Fruit fly (Drosophila melanogaster) whole organism, adult: ENCODE data around the gene Axn.
A peak's percentile ranks its signal among the peaks of the same experiment; 100 is the strongest.

Experiments
- CG11617 ChIP-seq: fragments of 200-800 bp; sonication (Bioruptor generic); optimal IDR thresholded peaks from 2 replicates; lab custom pipeline; 2017; ENCODE audit warnings: mild to moderate bottlenecking, missing biosample characterization, missing genetic modification reagents, missing genetic modification characterization
- CG12768 ChIP-seq: fragments of 200-800 bp; sonication (Bioruptor generic); optimal IDR thresholded peaks from 2 replicates; lab custom pipeline; 2017; ENCODE audit warnings: missing biosample characterization, missing genetic modification characterization, mild to moderate bottlenecking, moderate library complexity, missing genetic modification reagents
- CG14711 ChIP-seq: fragments of 200-800 bp; sonication (Bioruptor generic); optimal IDR thresholded peaks from 2 replicates; lab custom pipeline; 2018; ENCODE audit warnings: missing biosample characterization, mild to moderate bottlenecking, missing genetic modification characterization, moderate library complexity
- CG1620 ChIP-seq: fragments of 200-800 bp; sonication (Bioruptor generic); optimal IDR thresholded peaks from 2 replicates; lab custom pipeline; 2016; ENCODE audit warnings: missing biosample characterization, missing genetic modification characterization
- CG33017 ChIP-seq: fragments of 200-800 bp; sonication (Bioruptor generic); optimal IDR thresholded peaks from 2 replicates; lab custom pipeline; 2018; ENCODE audit warnings: missing biosample characterization, mild to moderate bottlenecking, missing genetic modification characterization, moderate library complexity
- CG5204 ChIP-seq: fragments of 200-800 bp; sonication (Bioruptor generic); optimal IDR thresholded peaks from 2 replicates; lab custom pipeline; 2016; ENCODE audit warnings: missing biosample characterization, missing genetic modification characterization
- CG7045 ChIP-seq: fragments of 200-800 bp; sonication (Bioruptor generic); optimal IDR thresholded peaks from 2 replicates; lab custom pipeline; 2017; ENCODE audit warnings: missing biosample characterization, mild to moderate bottlenecking, missing genetic modification characterization
- CG7101 ChIP-seq: fragments of 200-800 bp; sonication (Bioruptor generic); optimal IDR thresholded peaks from 2 replicates; lab custom pipeline; 2018; ENCODE audit warnings: missing biosample characterization, mild to moderate bottlenecking, missing genetic modification characterization, moderate library complexity
- Clk ChIP-seq: fragments of 200-800 bp; sonication (Bioruptor generic); optimal IDR thresholded peaks from 2 replicates; lab custom pipeline; 2017; ENCODE audit warnings: missing biosample characterization, missing genetic modification characterization
- Crg-1 ChIP-seq: fragments of 200-800 bp; sonication (Bioruptor generic); optimal IDR thresholded peaks from 2 replicates; lab custom pipeline; 2016; ENCODE audit warnings: missing biosample characterization, missing genetic modification characterization
- Hr96 ChIP-seq: fragments of 200-800 bp; sonication (Bioruptor generic); optimal IDR thresholded peaks from 2 replicates; lab custom pipeline; 2016; ENCODE audit warnings: missing biosample characterization, missing genetic modification characterization
- Mnt ChIP-seq: fragments of 200-800 bp; sonication (Bioruptor generic); optimal IDR thresholded peaks from 2 replicates; lab custom pipeline; 2016; ENCODE audit warnings: missing biosample characterization, mild to moderate bottlenecking, missing genetic modification characterization
- bab1 ChIP-seq: fragments of 200-800 bp; sonication (Bioruptor generic); optimal IDR thresholded peaks from 3 replicates; lab custom pipeline; 2019; ENCODE audit warnings: missing biosample characterization, mild to moderate bottlenecking, missing genetic modification characterization, moderate library complexity
- cic ChIP-seq: fragments of 200-800 bp; sonication (Bioruptor generic); optimal IDR thresholded peaks from 2 replicates; lab custom pipeline; 2017; ENCODE audit warnings: missing biosample characterization, mild to moderate bottlenecking, missing genetic modification characterization, moderate library complexity
- cnc ChIP-seq, 2 experiments: fragments of >200 bp; optimal IDR thresholded peaks; 2 replicates each; lab custom pipeline; 2017
- kay ChIP-seq: fragments of 200-800 bp; sonication (Bioruptor generic); peaks from one replicate; lab custom pipeline; 2016; ENCODE audit warnings: missing biosample characterization, missing genetic modification characterization, borderline replicate concordance
- ovo ChIP-seq: fragments of 200-800 bp; sonication (Bioruptor generic); optimal IDR thresholded peaks from 2 replicates; lab custom pipeline; 2016; ENCODE audit warnings: missing biosample characterization, missing genetic modification characterization
- pad ChIP-seq: fragments of 200-800 bp; sonication (Bioruptor generic); optimal IDR thresholded peaks from 3 replicates; lab custom pipeline; 2017; ENCODE audit warnings: missing biosample characterization, missing genetic modification characterization, mild to moderate bottlenecking, moderate library complexity, missing genetic modification reagents
- tj ChIP-seq: fragments of 200-800 bp; sonication (Bioruptor generic); optimal IDR thresholded peaks from 3 replicates; lab custom pipeline; 2017; ENCODE audit warnings: missing biosample characterization, mild to moderate bottlenecking, missing genetic modification characterization, moderate library complexity
- toe ChIP-seq: fragments of 200-800 bp; sonication (Bioruptor generic); optimal IDR thresholded peaks from 2 replicates; lab custom pipeline; 2016; ENCODE audit warnings: missing biosample characterization, missing genetic modification characterization

The Axn gene

DNA sequence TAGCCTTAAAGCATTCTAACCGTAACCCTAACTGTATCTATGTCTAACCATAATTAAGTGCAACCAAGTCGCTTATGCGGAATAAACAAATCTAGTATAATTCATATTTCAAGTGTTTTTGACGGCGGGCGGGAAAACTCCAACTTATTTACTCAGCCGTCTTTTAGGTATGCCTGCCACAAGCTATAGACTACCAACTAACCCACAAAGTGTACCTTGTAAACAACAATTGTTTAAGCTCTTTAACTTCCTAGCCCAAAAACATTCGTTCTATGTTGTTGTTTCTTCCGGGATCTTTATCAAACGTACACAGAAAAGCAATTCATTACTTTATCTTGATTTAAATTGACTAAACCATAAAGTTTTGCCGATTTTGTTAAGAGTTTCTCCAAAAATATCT is 32.0 kb upstream of the Axn start:
- TF ChIP-seq Mnt (GFP tag; lab: Kevin White, UChicago) (no peak), cnc (optimal IDR thresholded peaks at IDR 0.05; lab: Kevin White, UChicago) (no peak), pad (GFP tag; lab: Kevin White, UChicago) (no peak), tj (no peak), CG14711 (no peak), Hr96 (GFP tag; lab: Kevin White, UChicago) (no peak), CG12768 (GFP tag; lab: Kevin White, UChicago) (no peak), CG33017 (tag; lab: Kevin White, UChicago) (no peak), Clk (GFP tag; lab: Kevin White, UChicago) (no peak), ovo (GFP tag; lab: Kevin White, UChicago) (no peak), CG5204 (GFP tag; lab: Kevin White, UChicago) (no peak), kay (GFP tag; lab: Kevin White, UChicago) (no peak), cic (GFP tag; lab: Kevin White, UChicago) (no peak), CG11617 (GFP tag; lab: Kevin White, UChicago) (no peak), bab1 (GFP tag; lab: Kevin White, UChicago) (no peak), CG7045 (GFP tag; lab: Kevin White, UChicago) (no peak), Crg-1 (GFP tag; lab: Kevin White, UChicago) (no peak), CG7101 (tag; lab: Kevin White, UChicago) (no peak)

- peak; percentile 6 for TF ChIP-seq bab1 (GFP tag; lab: Kevin White, UChicago)
- no peak for TF ChIP-seq kay (GFP tag; lab: Kevin White, UChicago)
Measured at dm6 chr3R:29993134-29993533, 29.5 kb upstream of the Axn start, which contains the start of gene Acph-1. TSS of gene Acph-1 (minus strand) at chr3R:29993411.

- TF ChIP-seq Clk (GFP tag; lab: Kevin White, UChicago), result no peak
- TF ChIP-seq cic (GFP tag; lab: Kevin White, UChicago), result no peak
- TF ChIP-seq CG1620 (GFP tag; lab: Kevin White, UChicago), result peak; percentile 9
- TF ChIP-seq CG14711, result peak; percentile 1
Measured at dm6 chr3R:29995035-29995434, 27.6 kb upstream of the Axn start, which contains the start of the genes CG7903 and Sas-6. TSS of gene CG7903 (minus strand) at chr3R:29995231. TSS of gene Sas-6 (plus strand) at chr3R:29995357.

dm6 chr3R:29997607-29998236 is 24.9 kb upstream of the Axn start, which contains the start of the genes CG15525 and CG11504:
TSS of gene CG15525 (minus strand) at chr3R:29997676.
TSS of gene CG11504 (plus strand) at chr3R:29997900.
- no peak for TF ChIP-seq Hr96 (GFP tag; lab: Kevin White, UChicago)
- peak; percentile 29 for TF ChIP-seq CG14711
- TF ChIP-seq cnc (optimal IDR thresholded peaks at IDR 0.05; lab: Kevin White, UChicago), result no peak
- TF ChIP-seq cic (GFP tag; lab: Kevin White, UChicago), result no peak
- TF ChIP-seq CG7045 (GFP tag; lab: Kevin White, UChicago), result no peak
- no peak for TF ChIP-seq CG11617 (GFP tag; lab: Kevin White, UChicago)
- TF ChIP-seq tj, result no peak
- peak; percentile 18 for TF ChIP-seq CG7101 (tag; lab: Kevin White, UChicago)
- TF ChIP-seq CG33017 (tag; lab: Kevin White, UChicago), result no peak
- no peak for TF ChIP-seq Crg-1 (GFP tag; lab: Kevin White, UChicago)
- TF ChIP-seq toe (GFP tag; lab: Kevin White, UChicago), result no peak
- peak; percentile 42 for TF ChIP-seq Mnt (GFP tag; lab: Kevin White, UChicago)
- TF ChIP-seq CG1620 (GFP tag; lab: Kevin White, UChicago), result peak; percentile 23
- TF ChIP-seq bab1 (GFP tag; lab: Kevin White, UChicago), result peak; percentile 55
- no peak for TF ChIP-seq ovo (GFP tag; lab: Kevin White, UChicago)

- TF ChIP-seq CG7101 (tag; lab: Kevin White, UChicago) (no peak), bab1 (GFP tag; lab: Kevin White, UChicago) (no peak), CG1620 (GFP tag; lab: Kevin White, UChicago) (no peak), Hr96 (GFP tag; lab: Kevin White, UChicago) (no peak), CG7045 (GFP tag; lab: Kevin White, UChicago) (no peak), Clk (GFP tag; lab: Kevin White, UChicago) (no peak), toe (GFP tag; lab: Kevin White, UChicago) (no peak), CG12768 (GFP tag; lab: Kevin White, UChicago) (no peak), pad (GFP tag; lab: Kevin White, UChicago) (no peak), Mnt (GFP tag; lab: Kevin White, UChicago) (no peak), cnc (optimal IDR thresholded peaks at IDR 0.05; lab: Kevin White, UChicago) (no peak), CG11617 (GFP tag; lab: Kevin White, UChicago) (no peak), Crg-1 (GFP tag; lab: Kevin White, UChicago) (no peak), ovo (GFP tag; lab: Kevin White, UChicago) (no peak), CG14711 (no peak), CG33017 (tag; lab: Kevin White, UChicago) (no peak), tj (no peak), cic (GFP tag; lab: Kevin White, UChicago) (no peak), kay (GFP tag; lab: Kevin White, UChicago) (no peak), CG5204 (GFP tag; lab: Kevin White, UChicago) (no peak)
Measured at dm6 chr3R:29999495-29999894, 23.1 kb upstream of the Axn start, which contains the start of gene CG34298. TSS of gene CG34298 (plus strand) at chr3R:29999795.

- TF ChIP-seq Hr96 (GFP tag; lab: Kevin White, UChicago), result no peak
- no peak for TF ChIP-seq CG7101 (tag; lab: Kevin White, UChicago)
- peak; percentile 9 for TF ChIP-seq ovo (GFP tag; lab: Kevin White, UChicago)
- TF ChIP-seq CG5204 (GFP tag; lab: Kevin White, UChicago), result no peak
Measured at dm6 chr3R:30000286-30000685, 22.4 kb upstream of the Axn start, which contains the start of gene Tace. TSS of gene Tace (plus strand) at chr3R:30000530.
